Worm (Caenorhabditis elegans) whole organism, young adult: Measurements from ENCODE around the gene K07E3.1.

Source experiments
- B0019.2 ChIP-seq: fragments of 200-800 bp; sonication (Bioruptor generic); conservative IDR thresholded peaks from 2 replicates; pipeline ENCODE4 v1.3.6; 2022; ENCODE audit warnings: missing genetic modification reagents, missing genetic modification characterization, missing compliant biosample characterization
- B0035.1 ChIP-seq: sonication (generic microtip); optimal IDR thresholded peaks from 2 replicates; lab custom pipeline; 2016; ENCODE audit warnings: missing genetic modification characterization, mild to moderate bottlenecking, missing compliant biosample characterization, missing genotype, missing genetic modification reagents
- B0336.3 ChIP-seq: fragments of 200-800 bp; sonication (Bioruptor generic); IDR thresholded peaks from 2 replicates; pipeline ENCODE4 v1.3.6; 2022; ENCODE audit warnings: missing genetic modification characterization, missing compliant biosample characterization
- C06A6.2 ChIP-seq: fragments of 200-800 bp; sonication (Bioruptor generic); conservative IDR thresholded peaks from 2 replicates; pipeline ENCODE4 v1.3.6; 2022; ENCODE audit warnings: missing genetic modification characterization, missing compliant biosample characterization
- F22D6.2 ChIP-seq: sonication (generic microtip); optimal IDR thresholded peaks from 2 replicates; lab custom pipeline; 2016; ENCODE audit warnings: mild to moderate bottlenecking, missing genetic modification characterization, missing compliant biosample characterization
- F23B12.7 ChIP-seq: sonication (generic microtip); optimal IDR thresholded peaks from 2 replicates; lab custom pipeline; 2017; ENCODE audit warnings: missing genetic modification characterization, mild to moderate bottlenecking, missing compliant biosample characterization, antibody characterized with exemption, moderate library complexity; ENCODE audit not compliant: insufficient read depth
- F37B4.10 ChIP-seq: fragments of 200-800 bp; sonication (Bioruptor generic); IDR thresholded peaks from 2 replicates; pipeline ENCODE4 v1.3.6; 2022; ENCODE audit warnings: missing genetic modification characterization, missing compliant biosample characterization
- F49E8.2 ChIP-seq: sonication (generic microtip); optimal IDR thresholded peaks from 3 replicates; lab custom pipeline; 2017; ENCODE audit warnings: missing genetic modification characterization, mild to moderate bottlenecking, missing compliant biosample characterization, antibody characterized with exemption, moderate library complexity; ENCODE audit not compliant: insufficient read depth
- F52B5.7 ChIP-seq: sonication (generic microtip); optimal IDR thresholded peaks from 2 replicates; lab custom pipeline; 2016; ENCODE audit warnings: mild to moderate bottlenecking, missing genetic modification characterization, missing compliant biosample characterization
- F57C9.4 ChIP-seq: sonication (generic microtip); optimal IDR thresholded peaks from 2 replicates; lab custom pipeline; 2017; ENCODE audit warnings: mild to moderate bottlenecking, missing genetic modification characterization, missing compliant biosample characterization
- K11D2.4 ChIP-seq: fragments of 200-800 bp; sonication (Bioruptor generic); IDR thresholded peaks from 2 replicates; pipeline ENCODE4 v1.3.6; 2022; ENCODE audit warnings: missing genetic modification reagents, missing genetic modification characterization, missing compliant biosample characterization
- T26A5.8 ChIP-seq: sonication (generic microtip); optimal IDR thresholded peaks from 2 replicates; lab custom pipeline; 2016; ENCODE audit warnings: missing genetic modification characterization, missing compliant biosample characterization
- Y53F4B.3 ChIP-seq: fragments of 200-800 bp; sonication (Bioruptor generic); IDR thresholded peaks from 2 replicates; pipeline ENCODE4 v1.3.6; 2022; ENCODE audit warnings: missing genetic modification reagents, missing genetic modification characterization, missing compliant biosample characterization
- Y95B8A.8 ChIP-seq: fragments of 200-800 bp; sonication (Bioruptor generic); IDR thresholded peaks from 2 replicates; pipeline ENCODE4 v1.3.6; 2022; ENCODE audit warnings: missing genetic modification reagents, missing genetic modification characterization, missing compliant biosample characterization
- attf-3 ChIP-seq: fragments of 200-800 bp; sonication (Bioruptor generic); conservative IDR thresholded peaks from 2 replicates; pipeline ENCODE4 v1.3.6; 2022; ENCODE audit warnings: missing genetic modification reagents, missing genetic modification characterization, missing compliant biosample characterization
- bed-1 ChIP-seq: fragments of 200-800 bp; sonication (Bioruptor generic); IDR thresholded peaks from 2 replicates; pipeline ENCODE4 v1.3.6; 2022; ENCODE audit warnings: missing genetic modification reagents, missing genetic modification characterization, missing compliant biosample characterization
- bed-2 ChIP-seq: fragments of 200-800 bp; sonication (Bioruptor generic); IDR thresholded peaks from 2 replicates; pipeline ENCODE4 v1.3.6; 2022; ENCODE audit warnings: missing genetic modification reagents, missing genetic modification characterization, missing compliant biosample characterization
- ccch-3 ChIP-seq: fragments of 200-800 bp; sonication (Bioruptor generic); optimal IDR thresholded peaks from 2 replicates; lab custom pipeline; 2018; ENCODE audit warnings: mild to moderate bottlenecking, missing genetic modification characterization, missing compliant biosample characterization
- cebp-1 ChIP-seq, 2 experiments: fragments of 200-800 bp in 1 of 2; sonication (Bioruptor generic) in 1 of 2; sonication (generic microtip) in 1 of 2; IDR thresholded peaks in 1 of 2; optimal IDR thresholded peaks in 1 of 2; 2 replicates each; pipeline versions ENCODE4 v1.3.6 to Lab custom; 2017 to 2022; ENCODE audit warnings: missing compliant biosample characterization in 2 of 2, missing genetic modification characterization in 2 of 2, mild to moderate bottlenecking in 1 of 2, missing genetic modification reagents in 1 of 2, moderate library complexity in 1 of 2
- cebp-2 ChIP-seq: fragments of 200-800 bp; sonication (Bioruptor generic); IDR thresholded peaks from 2 replicates; pipeline ENCODE4 v1.3.6; 2022; ENCODE audit warnings: missing genetic modification characterization, missing compliant biosample characterization
- ceh-27 ChIP-seq: fragments of 200-800 bp; sonication (Bioruptor generic); optimal IDR thresholded peaks from 2 replicates; lab custom pipeline; 2018; ENCODE audit warnings: mild to moderate bottlenecking, missing genetic modification characterization, moderate library complexity, missing compliant biosample characterization
- ceh-40 ChIP-seq: fragments of 200-800 bp; sonication (Bioruptor generic); IDR thresholded peaks from 2 replicates; pipeline ENCODE4 v1.3.6; 2022; ENCODE audit warnings: missing genetic modification characterization, missing compliant biosample characterization
- ceh-58 ChIP-seq: fragments of 200-800 bp; sonication (Bioruptor generic); IDR thresholded peaks from 2 replicates; pipeline ENCODE4 v1.3.6; 2022; ENCODE audit warnings: missing genetic modification characterization, missing compliant biosample characterization
- die-1 ChIP-seq: sonication (generic microtip); optimal IDR thresholded peaks from 2 replicates; lab custom pipeline; 2016; ENCODE audit warnings: missing genotype, mild to moderate bottlenecking, missing genetic modification characterization, missing compliant biosample characterization
- egrh-3 ChIP-seq: fragments of 200-800 bp; sonication (Bioruptor generic); IDR thresholded peaks from 2 replicates; pipeline ENCODE4 v1.3.6; 2022; ENCODE audit warnings: missing genetic modification reagents, missing genetic modification characterization, missing compliant biosample characterization
- hlh-12 ChIP-seq: sonication (generic microtip); optimal IDR thresholded peaks from 2 replicates; lab custom pipeline; 2016; ENCODE audit warnings: missing genetic modification characterization, missing compliant biosample characterization
- hmg-1.2 ChIP-seq: fragments of 200-800 bp; sonication (Bioruptor generic); IDR thresholded peaks from 2 replicates; pipeline ENCODE4 v1.3.6; 2022; ENCODE audit warnings: missing genetic modification reagents, missing genetic modification characterization, missing compliant biosample characterization
- hsf-1 ChIP-seq: fragments of 200-800 bp; sonication (Bioruptor generic); IDR thresholded peaks from 2 replicates; pipeline ENCODE4 v1.3.6; 2022; ENCODE audit warnings: missing genetic modification reagents, missing genetic modification characterization, missing compliant biosample characterization
- let-607 ChIP-seq, 2 experiments: fragments of 200-800 bp in 1 of 2; sonication (Bioruptor generic) in 1 of 2; sonication (generic microtip) in 1 of 2; optimal IDR thresholded peaks; 2 replicates each; lab custom pipeline; 2016 to 2018; ENCODE audit warnings: mild to moderate bottlenecking in 2 of 2, missing compliant biosample characterization in 2 of 2, missing genetic modification characterization in 2 of 2, moderate library complexity in 2 of 2, missing genotype in 1 of 2
- lin-40 ChIP-seq: sonication (generic microtip); optimal IDR thresholded peaks from 2 replicates; lab custom pipeline; 2016; ENCODE audit warnings: missing genetic modification characterization, mild to moderate bottlenecking, missing compliant biosample characterization, missing genotype, missing genetic modification reagents
- madf-6 ChIP-seq: fragments of 200-800 bp; sonication (Bioruptor generic); IDR thresholded peaks from 2 replicates; pipeline ENCODE4 v1.3.6; 2022; ENCODE audit warnings: missing genetic modification reagents, missing genetic modification characterization, missing compliant biosample characterization
- madf-8 ChIP-seq: fragments of 200-800 bp; sonication (Bioruptor generic); conservative IDR thresholded peaks from 2 replicates; pipeline ENCODE4 v1.3.6; 2022; ENCODE audit warnings: missing genetic modification reagents, missing genetic modification characterization, missing compliant biosample characterization
- mcd-1 ChIP-seq: fragments of 200-800 bp; sonication (Bioruptor generic); IDR thresholded peaks from 2 replicates; pipeline ENCODE4 v1.3.6; 2022; ENCODE audit warnings: missing genetic modification reagents, missing genetic modification characterization, missing compliant biosample characterization
- mes-4 ChIP-seq: sonication (generic microtip); optimal IDR thresholded peaks from 2 replicates; lab custom pipeline; 2016; ENCODE audit warnings: missing genotype, missing genetic modification characterization, missing compliant biosample characterization
- nfya-2 ChIP-seq: fragments of 200-800 bp; sonication (Bioruptor generic); IDR thresholded peaks from 2 replicates; pipeline ENCODE4 v1.3.6; 2022; ENCODE audit warnings: missing genetic modification reagents, missing genetic modification characterization, missing compliant biosample characterization
- nfyb-1 ChIP-seq: fragments of 200-800 bp; sonication (Bioruptor generic); IDR thresholded peaks from 2 replicates; pipeline ENCODE4 v1.3.6; 2022; ENCODE audit warnings: missing genetic modification reagents, missing genetic modification characterization, missing compliant biosample characterization
- nhr-27 ChIP-seq: fragments of 200-800 bp; sonication (Bioruptor generic); optimal IDR thresholded peaks from 2 replicates; lab custom pipeline; 2018; ENCODE audit warnings: mild to moderate bottlenecking, missing genetic modification characterization, moderate library complexity, missing compliant biosample characterization
- rcor-1 ChIP-seq: fragments of 200-800 bp; sonication (Bioruptor generic); IDR thresholded peaks from 2 replicates; pipeline ENCODE4 v1.3.6; 2022; ENCODE audit warnings: missing genetic modification reagents, missing genetic modification characterization, missing compliant biosample characterization
- repo-1 ChIP-seq: sonication (generic microtip); optimal IDR thresholded peaks from 2 replicates; lab custom pipeline; 2017; ENCODE audit warnings: mild to moderate bottlenecking, missing genetic modification characterization, missing compliant biosample characterization
- sdz-38 ChIP-seq: sonication (generic microtip); optimal IDR thresholded peaks from 2 replicates; lab custom pipeline; 2016; ENCODE audit warnings: missing genotype, missing genetic modification characterization, missing compliant biosample characterization
- snpc-1.1 ChIP-seq: sonication (generic microtip); optimal IDR thresholded peaks from 2 replicates; lab custom pipeline; 2017; ENCODE audit warnings: missing genetic modification characterization, mild to moderate bottlenecking, missing compliant biosample characterization, antibody characterized with exemption, moderate library complexity, missing genotype, missing genetic modification reagents; ENCODE audit not compliant: insufficient read depth
- snpc-3.4 ChIP-seq: sonication (generic microtip); optimal IDR thresholded peaks from 2 replicates; lab custom pipeline; 2017; ENCODE audit warnings: missing genetic modification characterization, mild to moderate bottlenecking, missing compliant biosample characterization, antibody characterized with exemption, moderate library complexity, missing genotype, missing genetic modification reagents
- sptf-2 ChIP-seq: fragments of 200-800 bp; sonication (Bioruptor generic); optimal IDR thresholded peaks from 2 replicates; lab custom pipeline; 2018; ENCODE audit warnings: mild to moderate bottlenecking, missing genetic modification characterization, missing compliant biosample characterization
- tbx-9 ChIP-seq: sonication (generic microtip); optimal IDR thresholded peaks from 2 replicates; lab custom pipeline; 2016; ENCODE audit warnings: borderline replicate concordance, missing genetic modification characterization, inconsistent platforms, missing compliant biosample characterization
- ztf-22 ChIP-seq: fragments of 200-800 bp; sonication (Bioruptor generic); optimal IDR thresholded peaks from 2 replicates; lab custom pipeline; 2018; ENCODE audit warnings: mild to moderate bottlenecking, missing genetic modification characterization, moderate library complexity, missing compliant biosample characterization
- ztf-25 ChIP-seq: fragments of 200-800 bp; sonication (Bioruptor generic); IDR thresholded peaks from 2 replicates; pipeline ENCODE4 v1.3.6; 2022; ENCODE audit warnings: missing genetic modification reagents, missing genetic modification characterization, missing compliant biosample characterization

Gene K07E3.1

ce11 chrX:8163555-8163954 is 53.3 kb downstream of the K07E3.1 start (continued):
- TF ChIP-seq lin-40 (tag; lab: Kevin White, UChicago) (peak; percentile 48), ceh-58 (GFP tag; lab: Robert Waterston, UW) (no peak), rcor-1 (GFP tag; lab: Robert Waterston, UW) (peak; percentile 83), nhr-27 (tag; lab: Kevin White, UChicago) (no peak), madf-6 (GFP tag; lab: Robert Waterston, UW) (no peak), sdz-38 (no peak), sptf-2 (GFP tag; lab: Kevin White, UChicago) (peak; percentile 40), B0035.1 (no peak), Y53F4B.3 (no peak), C06A6.2 (GFP tag; lab: Robert Waterston, UW) (no peak; the same call in 1 of the 2 replicates), repo-1 (tag; lab: Kevin White, UChicago) (no peak), nfya-2 (no peak), snpc-1.1 (tag; lab: Kevin White, UChicago) (no peak), nfyb-1 (GFP tag; lab: Robert Waterston, UW) (no peak), mes-4 (tag; lab: Kevin White, UChicago) (no peak), B0019.2 (no peak), attf-3 (GFP tag; lab: Robert Waterston, UW) (peak; percentile 45; the same call in 1 of the 2 replicates), Y95B8A.8 (GFP tag; lab: Robert Waterston, UW) (no peak), ceh-40 (no peak), madf-8 (GFP tag; lab: Robert Waterston, UW) (no peak; the same call in 1 of the 2 replicates), snpc-3.4 (tag; lab: Kevin White, UChicago) (no peak), ztf-25 (GFP tag; lab: Robert Waterston, UW) (no peak), ztf-22 (GFP tag; lab: Kevin White, UChicago) (no peak), hmg-1.2 (GFP tag; lab: Robert Waterston, UW) (no peak), bed-1 (GFP tag; lab: Robert Waterston, UW) (no peak), B0336.3 (GFP tag; lab: Robert Waterston, UW) (no peak), T26A5.8 (no peak), hsf-1 (GFP tag; lab: Robert Waterston, UW) (no peak), tbx-9 (tag; lab: Kevin White, UChicago) (no peak), hlh-12 (tag; lab: Kevin White, UChicago) (no peak), cebp-1 (GFP tag; IDR thresholded peaks at IDR 0.05; lab: Robert Waterston, UW) (no peak), cebp-1 (tag; optimal IDR thresholded peaks at IDR 0.05; lab: Kevin White, UChicago) (no peak), mcd-1 (peak; percentile 60), let-607 (tag; optimal IDR thresholded peaks at IDR 0.05; lab: Kevin White, UChicago) (no peak), cebp-2 (GFP tag; lab: Robert Waterston, UW) (no peak), F22D6.2 (no peak), die-1 (tag; lab: Kevin White, UChicago) (peak; percentile 9), F37B4.10 (GFP tag; lab: Robert Waterston, UW) (0 out of 2 replicates have a peak, but pooled peaks have one; percentile 87), F57C9.4 (no peak), bed-2 (GFP tag; lab: Robert Waterston, UW) (no peak), ceh-27 (GFP tag; lab: Kevin White, UChicago) (peak; percentile 49), F49E8.2 (no peak), ccch-3 (no peak), F52B5.7 (tag; lab: Kevin White, UChicago) (peak; percentile 6), egrh-3 (GFP tag; lab: Robert Waterston, UW) (peak; percentile 95), K11D2.4 (GFP tag; lab: Robert Waterston, UW) (0 out of 2 replicates have a peak, but pooled peaks have one; percentile 51), F23B12.7 (tag; lab: Kevin White, UChicago) (no peak)
